Worm (Caenorhabditis elegans) whole organism, L2 larva: Measurements from ENCODE around the gene strd-1.

ENCODE experiments used
- elt-1 ChIP-seq: fragments of 150-350 bp; optimal IDR thresholded peaks from 2 replicates; lab custom pipeline; 2014; ENCODE audit warnings: missing biosample characterization, missing genetic modification characterization
- fos-1 ChIP-seq: fragments of 150-350 bp; optimal IDR thresholded peaks from 2 replicates; lab custom pipeline; 2014; ENCODE audit warnings: missing biosample characterization, missing genetic modification characterization
- lin-11 ChIP-seq: fragments of 150-350 bp; sonication (generic microtip); optimal IDR thresholded peaks from 2 replicates; lab custom pipeline; 2014; ENCODE audit warnings: missing biosample characterization, missing genetic modification characterization, inconsistent platforms, mixed read lengths
- mdl-1 ChIP-seq, 2 experiments: fragments of 150-350 bp in 1 of 2; sonication (generic microtip) in 1 of 2; optimal IDR thresholded peaks; 2 replicates each; lab custom pipeline; 2017; ENCODE audit warnings: missing biosample characterization in 2 of 2, missing genetic modification characterization in 2 of 2
- nhr-12 ChIP-seq: fragments of 150-350 bp; optimal IDR thresholded peaks from 2 replicates; lab custom pipeline; 2014; ENCODE audit warnings: missing biosample characterization, missing genetic modification characterization
- nhr-129 ChIP-seq: fragments of 150-350 bp; optimal IDR thresholded peaks from 2 replicates; lab custom pipeline; 2014; ENCODE audit warnings: missing biosample characterization, missing genetic modification characterization
- nhr-237 ChIP-seq: fragments of 150-350 bp; optimal IDR thresholded peaks from 2 replicates; lab custom pipeline; 2014; ENCODE audit warnings: missing biosample characterization, missing genetic modification characterization
- nhr-25 ChIP-seq: fragments of 150-350 bp; sonication (generic microtip); optimal IDR thresholded peaks from 3 replicates; lab custom pipeline; 2014; ENCODE audit warnings: missing biosample characterization, missing genetic modification characterization
- nhr-6 ChIP-seq: fragments of 150-350 bp; optimal IDR thresholded peaks from 2 replicates; lab custom pipeline; 2014; ENCODE audit warnings: missing biosample characterization, missing genetic modification characterization
- sma-9 ChIP-seq, 2 experiments: fragments of 150-350 bp in 1 of 2; sonication (generic microtip) in 1 of 2; optimal IDR thresholded peaks; 2 replicates each; lab custom pipeline; 2014 to 2016; ENCODE audit warnings: missing genetic modification characterization in 2 of 2, mild to moderate bottlenecking in 1 of 2, missing biosample characterization in 1 of 2, missing compliant biosample characterization in 1 of 2, missing genetic modification reagents in 1 of 2, moderate library complexity in 1 of 2
- unc-62 ChIP-seq: fragments of 150-350 bp; optimal IDR thresholded peaks from 2 replicates; lab custom pipeline; 2014; ENCODE audit warnings: missing biosample characterization, missing genetic modification reagents, missing genetic modification characterization

ce11 chrIII:10930850-10931249, 16.4 kb upstream of the strd-1 start, which contains the start of gene M142.5:
- TF ChIP-seq elt-1 (tag; lab: Kevin White, UChicago) (no peak), lin-11 (tag; lab: Kevin White, UChicago) (no peak), nhr-129 (tag; lab: Kevin White, UChicago) (no peak), nhr-237 (tag; lab: Kevin White, UChicago) (no peak), sma-9 (GFP tag; optimal IDR thresholded peaks at IDR 0.05; lab: Kevin White, UChicago) (no peak), sma-9 (tag; optimal IDR thresholded peaks at IDR 0.05; lab: Kevin White, UChicago) (no peak), nhr-25 (no peak), nhr-6 (tag; lab: Kevin White, UChicago) (no peak), unc-62 (GFP tag; lab: Kevin White, UChicago) (no peak), nhr-12 (tag; lab: Kevin White, UChicago) (no peak), fos-1 (no peak), mdl-1 (tag; optimal IDR thresholded peaks at IDR 0.05; lab: Kevin White, UChicago) (no peak)
